Worm (Caenorhabditis elegans) whole organism, L2 larva: ENCODE results near the gene ZK177.3.
A peak's percentile ranks its signal among the peaks of the same experiment; 100 is the strongest.

Source experiments
- R02D3.7 ChIP-seq: fragments of 150-350 bp; optimal IDR thresholded peaks from 2 replicates; lab custom pipeline; 2014; ENCODE audit warnings: missing biosample characterization, missing genetic modification characterization
- ZK546.5 ChIP-seq: sonication (generic microtip); optimal IDR thresholded peaks from 2 replicates; lab custom pipeline; 2017; ENCODE audit warnings: missing biosample characterization, missing genetic modification characterization
- fos-1 ChIP-seq: fragments of 150-350 bp; optimal IDR thresholded peaks from 2 replicates; lab custom pipeline; 2014; ENCODE audit warnings: missing biosample characterization, missing genetic modification characterization
- lin-39 ChIP-seq: fragments of 150-350 bp; optimal IDR thresholded peaks from 2 replicates; lab custom pipeline; 2014; ENCODE audit warnings: missing biosample characterization, missing genetic modification reagents, missing genetic modification characterization
- nhr-11 ChIP-seq: fragments of 150-350 bp; optimal IDR thresholded peaks from 2 replicates; lab custom pipeline; 2014; ENCODE audit warnings: missing biosample characterization, missing genetic modification characterization
- nhr-21 ChIP-seq: fragments of 150-350 bp; optimal IDR thresholded peaks from 2 replicates; lab custom pipeline; 2014; ENCODE audit warnings: missing biosample characterization, missing genetic modification characterization
- skn-1 ChIP-seq: sonication (generic microtip); optimal IDR thresholded peaks from 2 replicates; lab custom pipeline; 2017; ENCODE audit warnings: missing biosample characterization, missing genetic modification characterization
- sma-3 ChIP-seq: sonication (generic microtip); optimal IDR thresholded peaks from 2 replicates; lab custom pipeline; 2016; ENCODE audit warnings: missing genetic modification reagents, missing genetic modification characterization, missing compliant biosample characterization
- sma-9 ChIP-seq, 2 experiments: fragments of 150-350 bp in 1 of 2; sonication (generic microtip) in 1 of 2; optimal IDR thresholded peaks; 2 replicates each; lab custom pipeline; 2014 to 2016; ENCODE audit warnings: missing genetic modification characterization in 2 of 2, mild to moderate bottlenecking in 1 of 2, missing biosample characterization in 1 of 2, missing compliant biosample characterization in 1 of 2, missing genetic modification reagents in 1 of 2, moderate library complexity in 1 of 2

ZK177.3 gene

DNA sequence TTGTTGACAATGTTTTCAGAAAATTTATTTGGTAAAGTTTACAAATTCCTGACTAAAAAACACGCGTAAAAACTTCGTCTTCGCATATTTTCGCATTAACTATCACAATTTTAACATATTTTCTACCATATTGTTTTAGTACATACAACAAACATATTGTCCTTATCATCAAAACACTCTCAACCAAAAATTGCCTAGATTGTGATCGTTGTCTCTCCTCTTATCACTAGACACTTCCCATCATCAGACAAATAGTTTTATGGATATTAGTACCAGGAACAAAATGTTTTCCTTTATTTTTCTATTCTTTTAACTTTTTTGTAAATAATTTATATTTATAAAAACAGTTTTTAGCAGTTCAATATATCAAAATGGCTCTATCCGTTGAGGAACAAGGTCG lies 45.8 kb downstream of the ZK177.3 start, which contains the start of gene C17C3.3:
Gene C17C3.3 (plus strand): TSS at position 346 of the 400 bp plus-strand sequence.
- TF ChIP-seq skn-1 (tag; lab: Kevin White, UChicago) (peak; percentile 6), fos-1 (tag; lab: Kevin White, UChicago) (peak; percentile 19), sma-9 (GFP tag; optimal IDR thresholded peaks at IDR 0.05; lab: Kevin White, UChicago) (peak; percentile 17), sma-9 (tag; optimal IDR thresholded peaks at IDR 0.05; lab: Kevin White, UChicago) (no peak), sma-3 (GFP tag; lab: Kevin White, UChicago) (no peak)

DNA sequence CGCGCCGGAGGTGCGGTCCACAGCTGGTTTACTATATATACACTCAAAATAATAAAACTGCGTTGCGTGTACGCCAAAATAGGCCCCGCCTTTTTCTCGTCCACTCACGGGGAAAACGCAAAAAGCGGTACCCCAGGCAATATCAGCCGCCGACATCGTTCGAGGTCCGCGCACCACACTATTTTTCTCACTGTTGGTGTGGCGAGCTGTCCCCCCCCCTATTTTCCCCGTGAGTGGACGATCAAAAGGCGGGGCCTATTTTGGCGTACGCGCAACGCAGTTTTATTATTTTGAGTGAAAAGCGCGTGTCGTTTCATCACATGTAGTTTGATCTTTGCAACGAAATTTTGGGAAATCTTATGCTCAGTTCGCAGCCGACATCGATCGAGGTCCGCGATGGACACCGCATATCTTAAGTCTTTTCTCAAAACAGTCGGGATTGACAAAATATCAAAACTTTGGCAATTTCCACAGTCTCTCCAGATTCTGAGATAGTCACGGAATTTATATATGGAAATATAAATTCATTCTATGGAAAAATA lies 49.5 kb downstream of the ZK177.3 start:
- no peak for TF ChIP-seq ZK546.5
- no peak for TF ChIP-seq nhr-11 (tag; lab: Kevin White, UChicago)
- no peak for TF ChIP-seq lin-39 (tag; lab: Kevin White, UChicago)
- TF ChIP-seq R02D3.7 (tag; lab: Kevin White, UChicago): no peak
- TF ChIP-seq nhr-21 (tag; lab: Kevin White, UChicago): no peak
